Worm (Caenorhabditis elegans): ENCODE results near the gene cca-1.

DNA sequence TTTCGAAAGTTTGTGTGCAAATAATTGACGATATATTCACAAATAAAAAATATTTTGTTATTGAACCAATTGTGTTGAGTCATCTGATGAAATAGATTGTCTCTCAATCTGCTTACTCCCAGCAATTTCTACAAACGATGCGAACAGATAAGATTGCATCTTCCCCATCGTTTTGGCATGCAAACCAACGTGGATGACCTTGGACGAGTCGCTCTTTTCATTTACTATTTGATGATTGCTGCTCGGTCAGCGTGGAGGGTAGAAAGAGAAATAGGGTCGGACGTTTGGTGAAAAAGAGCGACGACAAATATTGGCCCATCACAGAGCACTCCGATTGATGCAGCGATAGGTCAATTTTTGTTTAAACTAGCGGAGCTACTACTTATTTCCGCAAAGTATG lies 50.0 kb downstream of the cca-1 start:
- TF ChIP-seq mdl-1 (tag; optimal IDR thresholded peaks at IDR 0.05) (peak in 1 of 2 experiments; percentile 26), alr-1 (tag; optimal IDR thresholded peaks at IDR 0.05) (no peak), R02D3.7 (tag; optimal IDR thresholded peaks at IDR 0.05) (no peak), unc-39 (tag; optimal IDR thresholded peaks at IDR 0.05) (no peak)
